Worm (Caenorhabditis elegans) whole organism, L4 larva: Measurements from ENCODE around the gene F25H9.2.

Experiments
- F10B5.3 ChIP-seq: sonication (generic microtip); optimal IDR thresholded peaks from 2 replicates; lab custom pipeline; 2016; ENCODE audit warnings: mild to moderate bottlenecking, missing genetic modification characterization, missing compliant biosample characterization
- F37D6.2 ChIP-seq: sonication (generic microtip); optimal IDR thresholded peaks from 2 replicates; lab custom pipeline; 2016; ENCODE audit warnings: mild to moderate bottlenecking, missing genetic modification characterization, missing compliant biosample characterization
- F49E8.2 ChIP-seq: sonication (generic microtip); optimal IDR thresholded peaks from 2 replicates; lab custom pipeline; 2016; ENCODE audit warnings: missing compliant biosample characterization, mild to moderate bottlenecking, missing genetic modification characterization, borderline replicate concordance
- R02D3.7 ChIP-seq: fragments of 150-350 bp; sonication (generic microtip); optimal IDR thresholded peaks from 3 replicates; lab custom pipeline; 2014; ENCODE audit warnings: missing biosample characterization, missing genetic modification characterization
- T26A8.4 ChIP-seq: fragments of 200-800 bp; sonication (Bioruptor generic); IDR thresholded peaks from 2 replicates; pipeline ENCODE4 v1.3.6; 2022; ENCODE audit warnings: missing genetic modification characterization, missing compliant biosample characterization
- Y48G9A.11 ChIP-seq: fragments of 200-800 bp; sonication (Bioruptor generic); IDR thresholded peaks from 2 replicates; pipeline ENCODE4 v1.3.6; 2022; ENCODE audit warnings: missing genetic modification reagents, missing genetic modification characterization, missing compliant biosample characterization
- ZK337.2 ChIP-seq: fragments of 200-800 bp; sonication (Bioruptor generic); IDR thresholded peaks from 2 replicates; pipeline ENCODE4 v1.3.6; 2022; ENCODE audit warnings: missing genetic modification reagents, missing genetic modification characterization, missing compliant biosample characterization
- aha-1 ChIP-seq: fragments of 150-350 bp; peaks from one replicate; lab custom pipeline; 2014; ENCODE audit warnings: missing biosample characterization, missing genetic modification characterization
- attf-4 ChIP-seq: sonication (generic microtip); optimal IDR thresholded peaks from 3 replicates; lab custom pipeline; 2017; ENCODE audit warnings: missing biosample characterization, missing genetic modification characterization
- ceh-28 ChIP-seq: fragments of 150-350 bp; optimal IDR thresholded peaks from 2 replicates; lab custom pipeline; 2014; ENCODE audit warnings: missing biosample characterization, missing genetic modification reagents, missing genetic modification characterization
- ceh-32 ChIP-seq: sonication (generic microtip); optimal IDR thresholded peaks from 2 replicates; lab custom pipeline; 2016; ENCODE audit warnings: mild to moderate bottlenecking, missing genetic modification characterization, missing compliant biosample characterization; ENCODE audit not compliant: poor library complexity
- ceh-82 ChIP-seq: sonication (generic microtip); optimal IDR thresholded peaks from 2 replicates; lab custom pipeline; 2017; ENCODE audit warnings: missing biosample characterization, missing genetic modification characterization
- ces-1 ChIP-seq: fragments of 150-350 bp; sonication (generic microtip); optimal IDR thresholded peaks from 4 replicates; lab custom pipeline; 2014; ENCODE audit warnings: missing biosample characterization, missing genetic modification reagents, missing genetic modification characterization
- ctbp-1 ChIP-seq: fragments of 200-800 bp; sonication (Bioruptor generic); IDR thresholded peaks from 2 replicates; pipeline ENCODE4 v1.3.6; 2022; ENCODE audit warnings: missing genetic modification reagents, missing genetic modification characterization, missing compliant biosample characterization
- daf-12 ChIP-seq: fragments of 150-350 bp; optimal IDR thresholded peaks from 2 replicates; lab custom pipeline; 2014; ENCODE audit warnings: missing biosample characterization, missing genetic modification reagents, missing genetic modification characterization
- daf-16 ChIP-seq, 3 experiments: sonication (generic microtip); optimal IDR thresholded peaks; 2 replicates each; lab custom pipeline; 2016 to 2017; ENCODE audit warnings: missing genetic modification characterization in 3 of 3, missing genetic modification reagents in 3 of 3, mild to moderate bottlenecking in 2 of 3, missing compliant biosample characterization in 2 of 3, missing biosample characterization in 1 of 3, moderate library complexity in 1 of 3
- daf-8 ChIP-seq: fragments of 200-800 bp; sonication (Bioruptor generic); IDR thresholded peaks from 2 replicates; pipeline ENCODE4 v1.3.6; 2022; ENCODE audit warnings: missing genetic modification characterization, missing compliant biosample characterization
- dmd-9 ChIP-seq: fragments of 200-800 bp; sonication (Bioruptor generic); IDR thresholded peaks from 2 replicates; pipeline ENCODE4 v1.3.6; 2022; ENCODE audit warnings: missing genetic modification reagents, missing genetic modification characterization, missing compliant biosample characterization
- dpl-1 ChIP-seq: fragments of 150-350 bp; optimal IDR thresholded peaks from 2 replicates; lab custom pipeline; 2014; ENCODE audit warnings: missing biosample characterization, missing genetic modification reagents, missing genetic modification characterization
- egl-27 ChIP-seq: sonication (generic microtip); optimal IDR thresholded peaks from 3 replicates; lab custom pipeline; 2017; ENCODE audit warnings: missing biosample characterization, missing genetic modification reagents, missing genetic modification characterization
- hlh-30 ChIP-seq: sonication (generic microtip); optimal IDR thresholded peaks from 2 replicates; lab custom pipeline; 2017; ENCODE audit warnings: antibody characterized with exemption, mild to moderate bottlenecking, missing genetic modification characterization, missing compliant biosample characterization; ENCODE audit not compliant: insufficient read depth
- hmg-1.1 ChIP-seq: fragments of 200-800 bp; sonication (Bioruptor generic); IDR thresholded peaks from 2 replicates; pipeline ENCODE4 v1.3.6; 2022; ENCODE audit warnings: missing genetic modification reagents, missing genetic modification characterization, missing compliant biosample characterization
- jun-1 ChIP-seq: fragments of 150-350 bp; optimal IDR thresholded peaks from 2 replicates; lab custom pipeline; 2014; ENCODE audit warnings: missing biosample characterization, missing genetic modification reagents, missing genetic modification characterization
- lin-13 ChIP-seq: fragments of 150-350 bp; optimal IDR thresholded peaks from 2 replicates; lab custom pipeline; 2014; ENCODE audit warnings: missing biosample characterization, missing genetic modification reagents, missing genetic modification characterization
- lin-15B ChIP-seq: fragments of 150-350 bp; sonication (generic microtip); optimal IDR thresholded peaks from 3 replicates; lab custom pipeline; 2014; ENCODE audit warnings: missing biosample characterization, missing genetic modification characterization
- lsy-2 ChIP-seq, 2 experiments: fragments of 150-350 bp in 1 of 2; sonication (generic microtip) in 1 of 2; optimal IDR thresholded peaks; 2 replicates each; lab custom pipeline; 2014 to 2017; ENCODE audit warnings: missing biosample characterization in 2 of 2, missing genetic modification characterization in 2 of 2
- mep-1 ChIP-seq: fragments of 150-350 bp; sonication (generic microtip); optimal IDR thresholded peaks from 3 replicates; lab custom pipeline; 2014; ENCODE audit warnings: missing biosample characterization, missing genetic modification characterization
- mes-2 ChIP-seq: sonication (generic microtip); optimal IDR thresholded peaks from 2 replicates; lab custom pipeline; 2016; ENCODE audit warnings: missing genotype, mild to moderate bottlenecking, missing genetic modification characterization, missing compliant biosample characterization; ENCODE audit not compliant: poor library complexity, severe bottlenecking
- nhr-102 ChIP-seq: sonication (generic microtip); optimal IDR thresholded peaks from 2 replicates; lab custom pipeline; 2016; ENCODE audit warnings: mild to moderate bottlenecking, missing genetic modification characterization, moderate library complexity, missing compliant biosample characterization
- nhr-11 ChIP-seq: fragments of 150-350 bp; optimal IDR thresholded peaks from 2 replicates; lab custom pipeline; 2014; ENCODE audit warnings: missing biosample characterization, missing genetic modification characterization
- nhr-111 ChIP-seq: fragments of 200-800 bp; sonication (Bioruptor generic); optimal IDR thresholded peaks from 2 replicates; lab custom pipeline; 2018; ENCODE audit warnings: mild to moderate bottlenecking, missing genetic modification characterization, missing compliant biosample characterization
- nhr-237 ChIP-seq: sonication (generic microtip); optimal IDR thresholded peaks from 2 replicates; lab custom pipeline; 2017; ENCODE audit warnings: missing biosample characterization, missing genetic modification characterization
- nhr-41 ChIP-seq: fragments of 200-800 bp; sonication (Bioruptor generic); IDR thresholded peaks from 2 replicates; pipeline ENCODE4 v1.3.6; 2022; ENCODE audit warnings: missing genetic modification reagents, missing genetic modification characterization, missing compliant biosample characterization
- nhr-42 ChIP-seq: fragments of 200-800 bp; sonication (Bioruptor generic); IDR thresholded peaks from 2 replicates; pipeline ENCODE4 v1.3.6; 2022; ENCODE audit warnings: missing genetic modification characterization, missing compliant biosample characterization
- saeg-2 ChIP-seq: fragments of 200-800 bp; sonication (Bioruptor generic); IDR thresholded peaks from 2 replicates; pipeline ENCODE4 v1.3.6; 2022; ENCODE audit warnings: missing genetic modification reagents, missing genetic modification characterization, missing compliant biosample characterization
- skn-1 ChIP-seq: fragments of 150-350 bp; optimal IDR thresholded peaks from 2 replicates; lab custom pipeline; 2014; ENCODE audit warnings: missing biosample characterization, missing genetic modification characterization
- spr-1 ChIP-seq: sonication (generic microtip); optimal IDR thresholded peaks from 2 replicates; lab custom pipeline; 2016; ENCODE audit warnings: mild to moderate bottlenecking, missing genetic modification characterization, missing compliant biosample characterization
- tag-97 ChIP-seq: fragments of 200-800 bp; sonication (Bioruptor generic); IDR thresholded peaks from 2 replicates; pipeline ENCODE4 v1.3.6; 2022; ENCODE audit warnings: missing genetic modification characterization, missing compliant biosample characterization
- tra-1 ChIP-seq: fragments of 200-800 bp; sonication (Bioruptor generic); IDR thresholded peaks from 2 replicates; pipeline ENCODE4 v1.3.6; 2022; ENCODE audit warnings: missing genetic modification reagents, missing genetic modification characterization, missing compliant biosample characterization
- unc-39 ChIP-seq: sonication (generic microtip); optimal IDR thresholded peaks from 2 replicates; lab custom pipeline; 2017; ENCODE audit warnings: missing biosample characterization, missing genetic modification characterization
- vab-7 ChIP-seq: fragments of 200-800 bp; sonication (Bioruptor generic); IDR thresholded peaks from 2 replicates; pipeline ENCODE4 v1.3.6; 2022; ENCODE audit warnings: missing genetic modification reagents, missing genetic modification characterization, missing compliant biosample characterization
- zag-1 ChIP-seq: fragments of 150-350 bp; optimal IDR thresholded peaks from 2 replicates; lab custom pipeline; 2014; ENCODE audit warnings: missing biosample characterization, missing genetic modification characterization

F25H9.2 gene

ce11 chrV:13468190-13468765 is 10.4 kb downstream of the F25H9.2 start, which contains the start of the genes F25H9.6 and F25H9.7 (continued):
- TF ChIP-seq ces-1 (GFP tag; lab: Kevin White, UChicago) (no peak), tra-1 (GFP tag; lab: Robert Waterston, UW) (peak; percentile 79; the same call in 1 of the 2 replicates), lin-13 (peak; percentile 66), ceh-32 (tag; lab: Kevin White, UChicago) (no peak), lsy-2 (tag; optimal IDR thresholded peaks at IDR 0.05; lab: Kevin White, UChicago) (peak in 1 of 2 experiments; percentile 90), F49E8.2 (peak; percentile 79), ceh-82 (tag; lab: Kevin White, UChicago) (no peak), F37D6.2 (tag; lab: Kevin White, UChicago) (peak; percentile 70), nhr-237 (tag; lab: Kevin White, UChicago) (no peak), tag-97 (GFP tag; lab: Robert Waterston, UW) (peak; percentile 90; the same call in 1 of the 2 replicates), T26A8.4 (GFP tag; lab: Robert Waterston, UW) (peak; percentile 84), daf-12 (tag; lab: Kevin White, UChicago) (no peak), Y48G9A.11 (GFP tag; lab: Robert Waterston, UW) (peak; percentile 94), daf-8 (no peak), nhr-111 (peak; percentile 45), lin-15B (tag; lab: Kevin White, UChicago) (no peak), aha-1 (tag; lab: Kevin White, UChicago) (peak; percentile 91), ZK337.2 (GFP tag; lab: Robert Waterston, UW) (peak; percentile 99), egl-27 (tag; lab: Kevin White, UChicago) (no peak), zag-1 (tag; lab: Kevin White, UChicago) (no peak), ceh-28 (tag; lab: Kevin White, UChicago) (no peak), attf-4 (tag; lab: Kevin White, UChicago) (no peak), spr-1 (tag; lab: Kevin White, UChicago) (peak; percentile 59), dmd-9 (GFP tag; lab: Robert Waterston, UW) (peak; percentile 98), jun-1 (no peak), dpl-1 (GFP tag; lab: Kevin White, UChicago) (peak; percentile 77), R02D3.7 (tag; lab: Kevin White, UChicago) (no peak), saeg-2 (GFP tag; lab: Robert Waterston, UW) (no peak), nhr-41 (GFP tag; lab: Robert Waterston, UW) (no peak), nhr-102 (tag; lab: Kevin White, UChicago) (peak; percentile 48), mes-2 (tag; lab: Kevin White, UChicago) (peak; percentile 100), nhr-42 (GFP tag; lab: Robert Waterston, UW) (no peak), ctbp-1 (no peak), mep-1 (peak; percentile 65), hmg-1.1 (GFP tag; lab: Robert Waterston, UW) (peak; percentile 50; the same call in 1 of the 2 replicates), skn-1 (tag; lab: Kevin White, UChicago) (no peak), hlh-30 (peak; percentile 91), unc-39 (tag; lab: Kevin White, UChicago) (no peak), F10B5.3 (tag; lab: Kevin White, UChicago) (peak; percentile 44)
- TF ChIP-seq, all 104 proteins: peak for 57

ce11 chrV:13472062-13472461 is 14.2 kb downstream of the F25H9.2 start:
- TF ChIP-seq vab-7 (GFP tag; lab: Robert Waterston, UW) = no peak
- TF ChIP-seq nhr-11 (tag; lab: Kevin White, UChicago) = peak; percentile 14
- peak in 1 of 2 experiments; percentile 59 for TF ChIP-seq daf-16 (GFP tag; optimal IDR thresholded peaks at IDR 0.05; lab: Kevin White, UChicago)
- no peak for TF ChIP-seq daf-16 (tag; optimal IDR thresholded peaks at IDR 0.05; lab: Kevin White, UChicago)
